Fruit fly (Drosophila melanogaster) whole organism, embryonic: ENCODE data around the gene LIMK1.

ENCODE experiments used
- Adf1 ChIP-seq: fragments of 200-800 bp; sonication (Bioruptor generic); IDR thresholded peaks from 2 replicates; pipeline ENCODE4 v1.3.6; 2022; ENCODE audit warnings: missing biosample characterization, missing genetic modification characterization
- Aef1 ChIP-seq: fragments of 200-800 bp; sonication (Bioruptor generic); IDR thresholded peaks from 3 replicates; pipeline ENCODE4 v1.3.6; 2022; ENCODE audit warnings: missing biosample characterization, missing genetic modification characterization
- CG10147 ChIP-seq: fragments of 200-800 bp; sonication (Bioruptor generic); optimal IDR thresholded peaks from 2 replicates; lab custom pipeline; 2019; ENCODE audit warnings: missing biosample characterization, mild to moderate bottlenecking, missing genetic modification characterization, moderate library complexity
- CG10979 ChIP-seq: fragments of 200-800 bp; sonication (Bioruptor generic); optimal IDR thresholded peaks from 2 replicates; lab custom pipeline; 2018; ENCODE audit warnings: missing biosample characterization, mild to moderate bottlenecking, missing genetic modification characterization, moderate library complexity
- CG15479 ChIP-seq: fragments of 200-800 bp; sonication (Bioruptor generic); optimal IDR thresholded peaks from 3 replicates; lab custom pipeline; 2019; ENCODE audit warnings: missing biosample characterization, mild to moderate bottlenecking, missing genetic modification characterization, moderate library complexity
- CG1792 ChIP-seq: fragments of 200-800 bp; sonication (Bioruptor generic); optimal IDR thresholded peaks from 2 replicates; lab custom pipeline; 2016; ENCODE audit warnings: missing biosample characterization, missing genetic modification characterization
- CG32767 ChIP-seq: fragments of 200-800 bp; sonication (Bioruptor generic); IDR thresholded peaks from 2 replicates; pipeline ENCODE4 v1.3.6; 2022; ENCODE audit warnings: missing biosample characterization, missing genetic modification characterization
- CG5180 ChIP-seq: fragments of 200-800 bp; sonication (Bioruptor generic); optimal IDR thresholded peaks from 3 replicates; lab custom pipeline; 2017; ENCODE audit warnings: missing biosample characterization, missing genetic modification characterization, mild to moderate bottlenecking, moderate library complexity, missing genetic modification reagents
- CG5245 ChIP-seq: fragments of 200-800 bp; sonication (Bioruptor generic); optimal IDR thresholded peaks from 3 replicates; lab custom pipeline; 2016; ENCODE audit warnings: missing biosample characterization, missing genetic modification characterization
- CG8290 ChIP-seq, 3 experiments: fragments of 200-800 bp; sonication (Bioruptor generic); optimal IDR thresholded peaks; 2 replicates each; lab custom pipeline; 2016 to 2019; ENCODE audit warnings: missing biosample characterization in 3 of 3, missing genetic modification characterization in 3 of 3, mild to moderate bottlenecking in 2 of 3, moderate library complexity in 1 of 3
- CG9437 ChIP-seq: fragments of 200-800 bp; sonication (Bioruptor generic); optimal IDR thresholded peaks from 2 replicates; lab custom pipeline; 2018; ENCODE audit warnings: missing biosample characterization, mild to moderate bottlenecking, missing genetic modification characterization
- CTCF ChIP-seq: fragments of 200-800 bp; sonication (Bioruptor generic); optimal IDR thresholded peaks from 2 replicates; lab custom pipeline; 2017; ENCODE audit warnings: missing biosample characterization, mild to moderate bottlenecking, missing genetic modification characterization, moderate library complexity
- Deaf1 ChIP-seq: fragments of 200-800 bp; optimal IDR thresholded peaks from 3 replicates; lab custom pipeline; 2019; ENCODE audit warnings: missing biosample characterization, mild to moderate bottlenecking, missing genetic modification characterization, moderate library complexity
- Dip2 ChIP-seq: fragments of 200-800 bp; sonication (Bioruptor generic); IDR thresholded peaks from 2 replicates; pipeline ENCODE4 v1.3.6; 2022; ENCODE audit warnings: missing biosample characterization, missing genetic modification characterization
- Dref ChIP-seq: fragments of 200-800 bp; sonication (Bioruptor generic); IDR thresholded peaks from 2 replicates; pipeline ENCODE4 v1.3.6; 2022; ENCODE audit warnings: missing biosample characterization, missing genetic modification characterization
- HmgZ ChIP-seq: fragments of 200-800 bp; sonication (Bioruptor generic); optimal IDR thresholded peaks from 2 replicates; lab custom pipeline; 2018; ENCODE audit warnings: missing biosample characterization, mild to moderate bottlenecking, missing genetic modification characterization
- Hmr ChIP-seq: fragments of 200-800 bp; sonication (Bioruptor generic); optimal IDR thresholded peaks from 3 replicates; lab custom pipeline; 2017; ENCODE audit warnings: mild to moderate bottlenecking, missing biosample characterization, missing genetic modification reagents, missing genetic modification characterization
- MTF-1 ChIP-seq: fragments of 200-800 bp; sonication (Bioruptor generic); optimal IDR thresholded peaks from 2 replicates; lab custom pipeline; 2018; ENCODE audit warnings: missing biosample characterization, mild to moderate bottlenecking, missing genetic modification characterization, borderline replicate concordance
- Med ChIP-seq: fragments of 200-800 bp; sonication (Bioruptor generic); peaks from one replicate; lab custom pipeline; 2016; ENCODE audit warnings: missing biosample characterization, missing genetic modification characterization, mild to moderate bottlenecking, inconsistent platforms, moderate library complexity
- Meics ChIP-seq: fragments of 200-800 bp; sonication (Bioruptor generic); optimal IDR thresholded peaks from 2 replicates; lab custom pipeline; 2017; ENCODE audit warnings: missing biosample characterization, mild to moderate bottlenecking, missing genetic modification characterization
- Nf-YC ChIP-seq: fragments of 200-800 bp; optimal IDR thresholded peaks from 3 replicates; lab custom pipeline; 2019; ENCODE audit warnings: missing biosample characterization, mild to moderate bottlenecking, missing genetic modification characterization, moderate library complexity
- Ptx1 ChIP-seq: fragments of 200-800 bp; sonication (Bioruptor generic); IDR thresholded peaks from 2 replicates; pipeline ENCODE4 v1.3.6; 2022; ENCODE audit warnings: missing biosample characterization, missing genetic modification characterization
- abd-A ChIP-seq: fragments of 200-800 bp; sonication (Bioruptor generic); optimal IDR thresholded peaks from 3 replicates; lab custom pipeline; 2019; ENCODE audit warnings: missing biosample characterization, mild to moderate bottlenecking, missing genetic modification characterization, moderate library complexity
- chinmo ChIP-seq: fragments of 200-800 bp; sonication (Bioruptor generic); IDR thresholded peaks from 4 replicates; pipeline ENCODE4 v1.3.6; 2022; ENCODE audit warnings: missing biosample characterization, missing genetic modification characterization; ENCODE audit not compliant: partially characterized antibody
- chn ChIP-seq: fragments of 200-800 bp; sonication (Bioruptor generic); optimal IDR thresholded peaks from 2 replicates; lab custom pipeline; 2016; ENCODE audit warnings: missing biosample characterization, missing genetic modification characterization
- corto ChIP-seq: fragments of 200-800 bp; sonication (Bioruptor generic); optimal IDR thresholded peaks from 2 replicates; lab custom pipeline; 2016; ENCODE audit warnings: missing biosample characterization, mild to moderate bottlenecking, missing genetic modification characterization, moderate library complexity
- disco-r ChIP-seq: fragments of 200-800 bp; sonication (Bioruptor generic); optimal IDR thresholded peaks from 2 replicates; lab custom pipeline; 2016; ENCODE audit warnings: missing biosample characterization, missing genetic modification characterization
- eve ChIP-seq, 2 experiments: fragments of >200 bp; optimal IDR thresholded peaks; 2 replicates each; lab custom pipeline; 2017; ENCODE audit warnings: missing biosample characterization in 2 of 2, missing genetic modification characterization in 2 of 2
- ewg ChIP-seq: fragments of 200-800 bp; sonication (Bioruptor generic); optimal IDR thresholded peaks from 3 replicates; lab custom pipeline; 2017; ENCODE audit warnings: mild to moderate bottlenecking, missing biosample characterization, missing genetic modification reagents, missing genetic modification characterization
- gcm ChIP-seq: fragments of 200-800 bp; sonication (Bioruptor generic); optimal IDR thresholded peaks from 2 replicates; lab custom pipeline; 2019; ENCODE audit warnings: missing biosample characterization, mild to moderate bottlenecking, missing genetic modification characterization, moderate library complexity
- mirr ChIP-seq: fragments of 200-800 bp; sonication (Bioruptor generic); optimal IDR thresholded peaks from 3 replicates; lab custom pipeline; 2018; ENCODE audit warnings: missing biosample characterization, mild to moderate bottlenecking, missing genetic modification characterization
- mld ChIP-seq: fragments of 200-800 bp; sonication (Bioruptor generic); IDR thresholded peaks from 3 replicates; pipeline ENCODE4 v1.3.6; 2022; ENCODE audit warnings: missing biosample characterization, missing genetic modification characterization; ENCODE audit not compliant: partially characterized antibody
- pros ChIP-seq: fragments of 200-800 bp; sonication (Bioruptor generic); optimal IDR thresholded peaks from 3 replicates; lab custom pipeline; 2019; ENCODE audit warnings: missing biosample characterization, mild to moderate bottlenecking, missing genetic modification characterization, moderate library complexity
- pzg ChIP-seq: fragments of 200-800 bp; sonication (Bioruptor generic); optimal IDR thresholded peaks from 3 replicates; lab custom pipeline; 2018; ENCODE audit warnings: missing biosample characterization, mild to moderate bottlenecking, missing genetic modification characterization, moderate library complexity
- sna ChIP-seq: fragments of 200-800 bp; sonication (Bioruptor generic); IDR thresholded peaks from 2 replicates; pipeline ENCODE4 v1.3.6; 2022; ENCODE audit warnings: missing biosample characterization, missing genetic modification characterization; ENCODE audit not compliant: partially characterized antibody
- stwl ChIP-seq: fragments of 200-800 bp; sonication (Bioruptor generic); optimal IDR thresholded peaks from 3 replicates; lab custom pipeline; 2018; ENCODE audit warnings: missing biosample characterization, mild to moderate bottlenecking, missing genetic modification characterization, moderate library complexity

The LIMK1 gene

dm6 chrX:12574666-12575202, 17.3 kb downstream of the LIMK1 start (continued):
- TF ChIP-seq Hmr (peak; percentile 7), CG9437 (no peak), Nf-YC (no peak), stwl (tag; lab: Kevin White, UChicago) (peak; percentile 11), pros (GFP tag; lab: Kevin White, UChicago) (peak; percentile 98), mirr (no peak), CG32767 (GFP tag; lab: Robert Waterston, UW) (peak; percentile 97), Adf1 (peak; percentile 77), chn (GFP tag; lab: Kevin White, UChicago) (no peak), mld (GFP tag; lab: Robert Waterston, UW) (no peak), abd-A (tag; lab: Kevin White, UChicago) (peak; percentile 62), sna (GFP tag; lab: Robert Waterston, UW) (peak; percentile 28; the same call in 1 of the 2 replicates), CG8290 (GFP tag; optimal IDR thresholded peaks at IDR 0.05; lab: Kevin White, UChicago) (peak; percentile 16), CG8290 (tag; optimal IDR thresholded peaks at IDR 0.05; lab: Kevin White, UChicago) (peak in 1 of 2 experiments; percentile 4), CG5245 (GFP tag; lab: Kevin White, UChicago) (no peak), eve (GFP tag; optimal IDR thresholded peaks at IDR 0.05; lab: Kevin White, UChicago) (no peak), disco-r (GFP tag; lab: Kevin White, UChicago) (no peak), Dref (GFP tag; lab: Robert Waterston, UW) (no peak), corto (GFP tag; lab: Kevin White, UChicago) (peak; percentile 52), Aef1 (peak; percentile 42; the same call in 2 of the 3 replicates), CG15479 (GFP tag; lab: Kevin White, UChicago) (peak; percentile 97), chinmo (GFP tag; lab: Robert Waterston, UW) (peak; percentile 99), CG10147 (GFP tag; lab: Kevin White, UChicago) (no peak), CG1792 (GFP tag; lab: Kevin White, UChicago) (no peak), Meics (GFP tag; lab: Kevin White, UChicago) (peak; percentile 12), HmgZ (tag; lab: Kevin White, UChicago) (peak; percentile 23)
- TF ChIP-seq, all 482 proteins: peak for 78

- TF ChIP-seq gcm (GFP tag; lab: Kevin White, UChicago), result no peak
- peak; percentile 55 for TF ChIP-seq Med (GFP tag; lab: Kevin White, UChicago)
- TF ChIP-seq abd-A (tag; lab: Kevin White, UChicago), result peak; percentile 42
- peak; percentile 11 for TF ChIP-seq pzg (GFP tag; lab: Kevin White, UChicago)
- TF ChIP-seq CG10979 (tag; lab: Kevin White, UChicago), result peak; percentile 87
- no peak for TF ChIP-seq MTF-1
- TF ChIP-seq ewg, result peak; percentile 88
- peak; percentile 91 for TF ChIP-seq CTCF
- TF ChIP-seq Ptx1 (GFP tag; lab: Robert Waterston, UW), result 0 out of 2 replicates have a peak, but pooled peaks have one; percentile 7
- no peak for TF ChIP-seq CG5180 (GFP tag; lab: Kevin White, UChicago)
- TF ChIP-seq Deaf1 (tag; lab: Kevin White, UChicago), result peak; percentile 93
- TF ChIP-seq Dip2 (GFP tag; lab: Robert Waterston, UW), result peak; percentile 85
Measured at dm6 chrX:12568292-12568923, 23.6 kb downstream of the LIMK1 start, which contains the start of gene hwt. Gene hwt, minus strand, starts transcription at chrX:12568452.
